Fruit fly (Drosophila melanogaster): ENCODE data around the gene aqrs.
A peak's percentile ranks its signal among the peaks of the same experiment; 100 is the strongest.

The aqrs gene

dm6 chr3R:28751611-28752129, 6.4 kb downstream of the aqrs start, which contains the start of gene CG10000:
Gene CG10000 (minus strand): TSS chr3R:28751661.
- TF ChIP-seq lab (GFP tag; optimal IDR thresholded peaks at IDR 0.05) (peak; percentile 79), Sry-β (GFP tag; optimal IDR thresholded peaks at IDR 0.05) (no peak), CG11456 (GFP tag; IDR thresholded peaks at IDR 0.05) (no peak), chinmo (GFP tag; IDR thresholded peaks at IDR 0.05; ENCODE audit: partially characterized antibody) (0 out of 4 replicates have a peak, but pooled peaks have one; percentile 48)

- peak; percentile 39; the same call in 1 of the 2 replicates for TF ChIP-seq Adf1 (GFP tag; IDR thresholded peaks at IDR 0.05)
- TF ChIP-seq Mes4 (GFP tag; optimal IDR thresholded peaks at IDR 0.05), result no peak
- no peak for TF ChIP-seq D19A (tag; optimal IDR thresholded peaks at IDR 0.05)
- no peak for TF ChIP-seq ro (GFP tag; IDR thresholded peaks at IDR 0.05)
- TF ChIP-seq sens (GFP tag), result no peak
- no peak for TF ChIP-seq mirr (GFP tag; optimal IDR thresholded peaks at IDR 0.05)
- TF ChIP-seq Ets65A (GFP tag), result peak; percentile 23
Measured at dm6 chr3R:28744682-28745081, 13.4 kb downstream of the aqrs start, which contains the start of gene AstA-R2. Gene AstA-R2 (minus strand): TSS chr3R:28744782.

Data from whole organism, embryonic.